Worm (Caenorhabditis elegans) whole organism, late embryonic: ENCODE data around the gene Y57E12AR.1.
"Not testable (repeated sequence)": the region's sequence is repeated elsewhere in the genome, so short reads cannot be mapped to it uniquely, and the experiment has no call there.

ENCODE experiments used
- C38D4.7 ChIP-seq: fragments of 200-800 bp; sonication (Bioruptor generic); optimal IDR thresholded peaks from 2 replicates; lab custom pipeline; 2018; ENCODE audit warnings: mild to moderate bottlenecking, missing genetic modification characterization, moderate library complexity, missing compliant biosample characterization
- F13H6.1 ChIP-seq: sonication (generic microtip); optimal IDR thresholded peaks from 2 replicates; lab custom pipeline; 2016; ENCODE audit warnings: missing genetic modification characterization, missing compliant biosample characterization
- Y22D7AL.16 ChIP-seq: sonication (generic microtip); optimal IDR thresholded peaks from 2 replicates; lab custom pipeline; 2016; ENCODE audit warnings: missing genetic modification characterization, missing compliant biosample characterization
- ahr-1 ChIP-seq: sonication (generic microtip); optimal IDR thresholded peaks from 2 replicates; lab custom pipeline; 2016; ENCODE audit warnings: missing genetic modification characterization, missing compliant biosample characterization
- ceh-14 ChIP-seq: sonication (generic microtip); optimal IDR thresholded peaks from 2 replicates; lab custom pipeline; 2016; ENCODE audit warnings: missing genotype, missing genetic modification characterization, missing compliant biosample characterization
- ceh-18 ChIP-seq: sonication (generic microtip); optimal IDR thresholded peaks from 2 replicates; lab custom pipeline; 2016; ENCODE audit warnings: missing genetic modification characterization, missing compliant biosample characterization
- ceh-19 ChIP-seq: fragments of 200-800 bp; sonication (Bioruptor generic); optimal IDR thresholded peaks from 2 replicates; lab custom pipeline; 2018; ENCODE audit warnings: mild to moderate bottlenecking, missing genetic modification characterization, missing compliant biosample characterization
- ceh-24 ChIP-seq: sonication (generic microtip); optimal IDR thresholded peaks from 2 replicates; lab custom pipeline; 2016; ENCODE audit warnings: mild to moderate bottlenecking, missing genetic modification characterization, missing compliant biosample characterization
- ceh-31 ChIP-seq: sonication (generic microtip); optimal IDR thresholded peaks from 2 replicates; lab custom pipeline; 2016; ENCODE audit warnings: missing genetic modification characterization, missing compliant biosample characterization
- ceh-34 ChIP-seq: sonication (generic microtip); optimal IDR thresholded peaks from 2 replicates; lab custom pipeline; 2016; ENCODE audit warnings: mild to moderate bottlenecking, missing genetic modification characterization, missing compliant biosample characterization
- che-1 ChIP-seq: sonication (generic microtip); optimal IDR thresholded peaks from 2 replicates; lab custom pipeline; 2016; ENCODE audit warnings: mild to moderate bottlenecking, missing genetic modification characterization, missing compliant biosample characterization
- dmd-4 ChIP-seq: sonication (generic microtip); optimal IDR thresholded peaks from 2 replicates; lab custom pipeline; 2016; ENCODE audit warnings: borderline replicate concordance, missing genetic modification characterization, missing compliant biosample characterization
- elt-2 ChIP-seq: sonication (generic microtip); optimal IDR thresholded peaks from 2 replicates; lab custom pipeline; 2016; ENCODE audit warnings: missing genetic modification reagents, missing genetic modification characterization, missing compliant biosample characterization
- ets-4 ChIP-seq: sonication (generic microtip); optimal IDR thresholded peaks from 2 replicates; lab custom pipeline; 2016; ENCODE audit warnings: missing genetic modification characterization, missing compliant biosample characterization
- eyg-1 ChIP-seq: sonication (generic microtip); optimal IDR thresholded peaks from 2 replicates; lab custom pipeline; 2016; ENCODE audit warnings: missing genotype, missing genetic modification characterization, missing compliant biosample characterization
- fkh-10 ChIP-seq: fragments of 150-350 bp; optimal IDR thresholded peaks from 2 replicates; lab custom pipeline; 2014; ENCODE audit warnings: missing biosample characterization, missing genetic modification reagents, missing genetic modification characterization
- fkh-6 ChIP-seq: sonication (generic microtip); optimal IDR thresholded peaks from 2 replicates; lab custom pipeline; 2016; ENCODE audit warnings: missing genetic modification characterization, missing compliant biosample characterization
- hlh-15 ChIP-seq: sonication (generic microtip); optimal IDR thresholded peaks from 2 replicates; lab custom pipeline; 2016; ENCODE audit warnings: missing genetic modification characterization, missing compliant biosample characterization
- hlh-30 ChIP-seq: sonication (generic microtip); optimal IDR thresholded peaks from 2 replicates; lab custom pipeline; 2017; ENCODE audit warnings: antibody characterized with exemption, missing genetic modification characterization, missing compliant biosample characterization; ENCODE audit not compliant: insufficient read depth
- hlh-6 ChIP-seq: sonication (generic microtip); optimal IDR thresholded peaks from 2 replicates; lab custom pipeline; 2016; ENCODE audit warnings: missing genotype, missing genetic modification characterization, missing compliant biosample characterization
- hlh-8 ChIP-seq: sonication (generic microtip); optimal IDR thresholded peaks from 2 replicates; lab custom pipeline; 2016; ENCODE audit warnings: missing genotype, missing genetic modification characterization, missing compliant biosample characterization
- lin-11 ChIP-seq: fragments of 200-800 bp; sonication (Bioruptor generic); optimal IDR thresholded peaks from 2 replicates; lab custom pipeline; 2018; ENCODE audit warnings: mild to moderate bottlenecking, missing genetic modification characterization, missing compliant biosample characterization
- madf-2 ChIP-seq: sonication (generic microtip); optimal IDR thresholded peaks from 2 replicates; lab custom pipeline; 2017; ENCODE audit warnings: missing genetic modification characterization, missing compliant biosample characterization
- mec-3 ChIP-seq: sonication (generic microtip); optimal IDR thresholded peaks from 2 replicates; lab custom pipeline; 2016; ENCODE audit warnings: borderline replicate concordance, missing genetic modification characterization, missing compliant biosample characterization
- nfya-1 ChIP-seq: sonication (generic microtip); optimal IDR thresholded peaks from 2 replicates; lab custom pipeline; 2017; ENCODE audit warnings: missing genetic modification characterization, mild to moderate bottlenecking, missing compliant biosample characterization, antibody characterized with exemption, moderate library complexity
- odd-2 ChIP-seq: sonication (generic microtip); optimal IDR thresholded peaks from 2 replicates; lab custom pipeline; 2017; ENCODE audit warnings: antibody characterized with exemption, mild to moderate bottlenecking, missing genetic modification characterization, missing compliant biosample characterization
- pag-3 ChIP-seq: sonication (generic microtip); optimal IDR thresholded peaks from 2 replicates; lab custom pipeline; 2016; ENCODE audit warnings: missing compliant biosample characterization, missing genetic modification characterization, borderline replicate concordance
- pha-2 ChIP-seq: sonication (generic microtip); optimal IDR thresholded peaks from 2 replicates; lab custom pipeline; 2017; ENCODE audit warnings: mild to moderate bottlenecking, missing genetic modification characterization, missing compliant biosample characterization
- pqm-1 ChIP-seq: sonication (generic microtip); optimal IDR thresholded peaks from 2 replicates; lab custom pipeline; 2016; ENCODE audit warnings: missing genetic modification characterization, missing compliant biosample characterization
- pros-1 ChIP-seq: fragments of 150-350 bp; optimal IDR thresholded peaks from 2 replicates; lab custom pipeline; 2014; ENCODE audit warnings: missing biosample characterization, missing genetic modification reagents, missing genetic modification characterization
- ref-2 ChIP-seq: sonication (generic microtip); optimal IDR thresholded peaks from 2 replicates; lab custom pipeline; 2016; ENCODE audit warnings: missing genetic modification characterization, missing compliant biosample characterization
- rnt-1 ChIP-seq: sonication (generic microtip); optimal IDR thresholded peaks from 2 replicates; lab custom pipeline; 2016; ENCODE audit warnings: missing genetic modification characterization, missing compliant biosample characterization
- sdc-2 ChIP-seq: sonication (generic microtip); optimal IDR thresholded peaks from 2 replicates; lab custom pipeline; 2016; ENCODE audit warnings: missing genotype, missing genetic modification characterization, missing compliant biosample characterization
- sox-4 ChIP-seq: sonication (generic microtip); optimal IDR thresholded peaks from 2 replicates; lab custom pipeline; 2017; ENCODE audit warnings: mild to moderate bottlenecking, missing genetic modification characterization, inconsistent platforms, missing compliant biosample characterization
- syd-9 ChIP-seq: sonication (generic microtip); optimal IDR thresholded peaks from 2 replicates; lab custom pipeline; 2016; ENCODE audit warnings: mild to moderate bottlenecking, missing genetic modification characterization, moderate library complexity, missing compliant biosample characterization
- tbx-2 ChIP-seq: sonication (generic microtip); optimal IDR thresholded peaks from 2 replicates; lab custom pipeline; 2016; ENCODE audit warnings: missing genetic modification characterization, missing compliant biosample characterization
- unc-42 ChIP-seq: sonication (generic microtip); optimal IDR thresholded peaks from 2 replicates; lab custom pipeline; 2016; ENCODE audit warnings: missing genotype, missing genetic modification characterization, missing compliant biosample characterization
- unc-55 ChIP-seq: sonication (generic microtip); optimal IDR thresholded peaks from 2 replicates; lab custom pipeline; 2017; ENCODE audit warnings: missing biosample characterization, missing genetic modification reagents, missing genetic modification characterization
- zip-5 ChIP-seq: sonication (generic microtip); optimal IDR thresholded peaks from 2 replicates; lab custom pipeline; 2016; ENCODE audit warnings: missing genetic modification characterization, missing compliant biosample characterization

Gene Y57E12AR.1

DNA sequence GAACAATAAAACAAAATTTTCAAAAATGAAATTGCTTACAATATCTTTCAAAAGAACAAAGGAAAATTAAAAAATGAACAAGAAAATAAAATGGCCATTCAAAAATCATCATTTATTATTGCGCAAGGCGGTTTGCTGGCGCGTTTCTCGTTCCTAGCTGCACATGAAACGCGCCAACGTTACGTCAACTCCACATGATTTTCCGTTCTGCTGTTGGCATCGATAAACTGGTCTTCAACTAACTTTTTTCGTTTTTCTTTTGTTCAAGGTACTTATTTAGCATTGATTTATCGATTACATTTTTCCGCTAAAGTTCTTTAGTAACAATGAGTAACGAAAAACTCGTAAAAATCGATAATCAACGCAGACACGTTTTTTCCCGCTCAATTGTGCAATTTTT, 4.7 kb downstream of the Y57E12AR.1 start, which contains the start of the genes Y57E12AL.6 and Y57E12AL.1 (continued):
- peak; percentile 24 for TF ChIP-seq ets-4 (tag; lab: Kevin White, UChicago)
- peak; percentile 69 for TF ChIP-seq syd-9 (tag; lab: Kevin White, UChicago)
- TF ChIP-seq nfya-1 (tag; lab: Kevin White, UChicago), result peak; percentile 71
- TF ChIP-seq hlh-15 (tag; lab: Kevin White, UChicago), result peak; percentile 21
- TF ChIP-seq ceh-24 (tag; lab: Kevin White, UChicago), result no peak
- TF ChIP-seq unc-42 (tag; lab: Kevin White, UChicago), result peak; percentile 28
- peak; percentile 56 for TF ChIP-seq hlh-6
- peak; percentile 53 for TF ChIP-seq Y22D7AL.16 (tag; lab: Kevin White, UChicago)
- TF ChIP-seq tbx-2 (tag; lab: Kevin White, UChicago), result peak; percentile 75
- peak; percentile 62 for TF ChIP-seq madf-2 (tag; lab: Kevin White, UChicago)
- TF ChIP-seq ahr-1 (tag; lab: Kevin White, UChicago), result no peak
- peak; percentile 40 for TF ChIP-seq ref-2 (tag; lab: Kevin White, UChicago)
- TF ChIP-seq dmd-4 (tag; lab: Kevin White, UChicago), result no peak
- TF ChIP-seq fkh-6 (tag; lab: Kevin White, UChicago), result peak; percentile 31
- TF ChIP-seq mec-3, result no peak
- TF ChIP-seq eyg-1, result peak; percentile 13
- peak; percentile 85 for TF ChIP-seq ceh-14 (tag; lab: Kevin White, UChicago)
- peak; percentile 71 for TF ChIP-seq rnt-1 (tag; lab: Kevin White, UChicago)
- TF ChIP-seq sdc-2 (tag; lab: Kevin White, UChicago), result peak; percentile 62
- TF ChIP-seq che-1 (tag; lab: Kevin White, UChicago), result peak; percentile 51
- peak; percentile 67 for TF ChIP-seq ceh-31 (tag; lab: Kevin White, UChicago)
- TF ChIP-seq C38D4.7, result peak; percentile 46
- peak; percentile 45 for TF ChIP-seq zip-5
- peak; percentile 44 for TF ChIP-seq pha-2 (tag; lab: Kevin White, UChicago)
- no peak for TF ChIP-seq pros-1
- TF ChIP-seq ceh-34 (tag; lab: Kevin White, UChicago), result peak; percentile 60
- TF ChIP-seq unc-55 (GFP tag; lab: Kevin White, UChicago), result peak; percentile 4
- no peak for TF ChIP-seq pqm-1
- TF ChIP-seq ceh-19 (GFP tag; lab: Kevin White, UChicago), result peak; percentile 48
- TF ChIP-seq elt-2 (tag; lab: Kevin White, UChicago), result peak; percentile 88
- TF ChIP-seq lin-11, result peak; percentile 51

- TF ChIP-seq pag-3 (tag; lab: Kevin White, UChicago) (no peak), Y22D7AL.16 (tag; lab: Kevin White, UChicago) (no peak), pqm-1 (no peak), hlh-30 (no peak), unc-42 (tag; lab: Kevin White, UChicago) (no peak), elt-2 (tag; lab: Kevin White, UChicago) (no peak), sox-4 (tag; lab: Kevin White, UChicago) (no peak), unc-55 (GFP tag; lab: Kevin White, UChicago) (no peak)
These were observed 5.8 kb downstream of the Y57E12AR.1 start, which contains the start of gene mdt-6 for ce11 chrV:7059350-7059749. Gene mdt-6, minus strand, starts transcription at chrV:7059624.

ce11 chrV:7057795-7058194, 7.3 kb downstream of the Y57E12AR.1 start, which contains the start of gene Y57E12AL.2:
Gene Y57E12AL.2, plus strand, starts transcription at chrV:7058095.
- not testable (repeated sequence) for TF ChIP-seq odd-2, Y22D7AL.16, tbx-2 (tag; lab: Kevin White, UChicago)

- TF ChIP-seq hlh-8 (tag; lab: Kevin White, UChicago) (no peak), sdc-2 (tag; lab: Kevin White, UChicago) (no peak), F13H6.1 (tag; lab: Kevin White, UChicago) (no peak), fkh-10 (GFP tag; lab: Kevin White, UChicago) (no peak), lin-11 (no peak), hlh-15 (tag; lab: Kevin White, UChicago) (no peak), unc-42 (tag; lab: Kevin White, UChicago) (no peak), pag-3 (tag; lab: Kevin White, UChicago) (no peak), ceh-34 (tag; lab: Kevin White, UChicago) (no peak), eyg-1 (no peak), ceh-18 (no peak), fkh-6 (tag; lab: Kevin White, UChicago) (no peak)
- TF ChIP-seq, all 69 proteins: peak for 0
These were observed 10.5 kb downstream of the Y57E12AR.1 start, which contains the start of gene spig-8 for ce11 chrV:7054598-7054997. Gene spig-8, plus strand, starts transcription at chrV:7054898.
